Fruit fly (Drosophila melanogaster): ENCODE data around the gene IFT57.

The IFT57 gene

DNA sequence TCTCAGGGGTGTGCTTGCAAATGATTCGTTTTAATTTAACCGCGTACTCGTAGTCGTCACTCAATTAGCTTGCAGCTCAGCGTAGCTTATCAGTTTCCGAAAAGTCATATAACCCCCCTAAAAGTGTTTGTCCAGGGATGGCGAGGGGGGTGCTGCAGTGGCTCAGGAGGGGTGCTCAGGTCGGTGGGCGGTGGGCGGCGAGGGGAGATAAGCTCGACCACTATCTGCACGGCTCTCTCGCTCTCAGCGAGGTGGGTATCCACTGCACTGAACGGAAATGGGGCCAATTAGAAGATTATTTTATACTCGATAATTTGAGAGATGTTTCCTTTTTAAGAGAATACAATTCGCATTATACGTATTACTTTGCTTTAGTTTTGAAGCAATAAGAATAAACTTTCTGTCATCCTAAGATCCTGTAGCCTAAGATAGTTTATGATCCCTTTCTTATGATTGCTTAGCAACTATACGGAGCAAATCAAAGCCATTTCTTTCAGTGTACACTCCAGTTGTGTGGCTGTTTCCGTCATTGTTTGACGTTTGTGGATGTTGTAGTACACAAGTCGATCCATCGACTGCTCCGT lies 42.7 kb downstream of the IFT57 start (continued):
- peak; percentile 56 for TF ChIP-seq CG8924 (tag; optimal IDR thresholded peaks at IDR 0.05)
- TF ChIP-seq phol (tag; optimal IDR thresholded peaks at IDR 0.05) = peak; percentile 83
- no peak for TF ChIP-seq mld (GFP tag; IDR thresholded peaks at IDR 0.05; ENCODE audit: partially characterized antibody)
- TF ChIP-seq CG4360 (GFP tag; IDR thresholded peaks at IDR 0.05) = no peak
- TF ChIP-seq maf-S (GFP tag; optimal IDR thresholded peaks at IDR 0.05) = peak; percentile 45
- TF ChIP-seq CG6689 (GFP tag; IDR thresholded peaks at IDR 0.05) = peak; percentile 69
- no peak for TF ChIP-seq dm (GFP tag; optimal IDR thresholded peaks at IDR 0.05)
- no peak for TF ChIP-seq knrl (GFP tag; IDR thresholded peaks at IDR 0.05; ENCODE audit: partially characterized antibody)
- TF ChIP-seq CG18011 (GFP tag; optimal IDR thresholded peaks at IDR 0.05) = no peak
- TF ChIP-seq CG10267 (tag; optimal IDR thresholded peaks at IDR 0.05) = peak; percentile 27
- peak; percentile 64; the same call in 1 of the 2 replicates for TF ChIP-seq CG14014 (GFP tag; IDR thresholded peaks at IDR 0.05)
- TF ChIP-seq CG3407 (GFP tag; optimal IDR thresholded peaks at IDR 0.05) = peak; percentile 11
- peak in 1 of 2 experiments; percentile 95 for TF ChIP-seq eve (GFP tag; optimal IDR thresholded peaks at IDR 0.05)
- TF ChIP-seq tap (tag; optimal IDR thresholded peaks at IDR 0.05) = peak; percentile 77
- peak; percentile 77 for TF ChIP-seq Xrp1 (GFP tag; IDR thresholded peaks at IDR 0.05)
- peak; percentile 88 for TF ChIP-seq nmo (GFP tag; optimal IDR thresholded peaks at IDR 0.05)
- TF ChIP-seq CG8290 (GFP tag; optimal IDR thresholded peaks at IDR 0.05) = no peak
- TF ChIP-seq CG8290 (tag; optimal IDR thresholded peaks at IDR 0.05) = peak in 1 of 2 experiments; percentile 35
- no peak for TF ChIP-seq pita (GFP tag; optimal IDR thresholded peaks at IDR 0.05)
- TF ChIP-seq CG18599 (GFP tag; optimal IDR thresholded peaks at IDR 0.05) = peak; percentile 59
- no peak for TF ChIP-seq Neu2 (GFP tag; optimal IDR thresholded peaks at IDR 0.05; ENCODE audit: borderline replicate concordance)
- TF ChIP-seq Taf1 (GFP tag; IDR thresholded peaks at IDR 0.05) = no peak; the same call in 1 of the 2 replicates
- TF ChIP-seq Sry-β (GFP tag; optimal IDR thresholded peaks at IDR 0.05) = no peak
- peak; percentile 75 for TF ChIP-seq lmd (GFP tag; IDR thresholded peaks at IDR 0.05)
- TF ChIP-seq sug (tag; optimal IDR thresholded peaks at IDR 0.05) = peak; percentile 93
- no peak for TF ChIP-seq p53 (GFP tag; optimal IDR thresholded peaks at IDR 0.05)
- peak; percentile 74 for TF ChIP-seq CG4820 (GFP tag; optimal IDR thresholded peaks at IDR 0.05)
- peak; percentile 13 for TF ChIP-seq twi (tag; optimal IDR thresholded peaks at IDR 0.05)
- TF ChIP-seq CG10321 (GFP tag; IDR thresholded peaks at IDR 0.05) = no peak
- TF ChIP-seq repo (GFP tag; optimal IDR thresholded peaks at IDR 0.05) = peak; percentile 25
- peak; percentile 62 for TF ChIP-seq CG30403 (GFP tag; optimal IDR thresholded peaks at IDR 0.05)
- no peak for TF ChIP-seq caup (GFP tag; optimal IDR thresholded peaks at IDR 0.05; ENCODE audit: severe bottlenecking)
- no peak for TF ChIP-seq CG12744 (GFP tag; optimal IDR thresholded peaks at IDR 0.05)
- peak; percentile 46 for TF ChIP-seq CG5245 (GFP tag; optimal IDR thresholded peaks at IDR 0.05)
- no peak for TF ChIP-seq ato (GFP tag; IDR thresholded peaks at IDR 0.05; ENCODE audit: partially characterized antibody)
- peak; percentile 39; the same call in 2 of the 3 replicates for TF ChIP-seq B-H1 (GFP tag; IDR thresholded peaks at IDR 0.05)
- TF ChIP-seq pnt (GFP tag; optimal IDR thresholded peaks at IDR 0.05) = peak; percentile 56
- peak; percentile 77 for TF ChIP-seq CG12391 (tag; optimal IDR thresholded peaks at IDR 0.05)
- no peak for TF ChIP-seq stwl (tag; optimal IDR thresholded peaks at IDR 0.05)
- no peak for TF ChIP-seq Dip2 (GFP tag; IDR thresholded peaks at IDR 0.05)
- peak; percentile 62 for TF ChIP-seq ind (GFP tag; optimal IDR thresholded peaks at IDR 0.05)
- TF ChIP-seq CG15011 (GFP tag; optimal IDR thresholded peaks at IDR 0.05) = peak; percentile 39
- peak; percentile 61 for TF ChIP-seq stc (GFP tag; IDR thresholded peaks at IDR 0.05)
- TF ChIP-seq CG11696 (GFP tag; IDR thresholded peaks at IDR 0.05) = no peak
- TF ChIP-seq NfI (GFP tag; optimal IDR thresholded peaks at IDR 0.05) = peak; percentile 66
- TF ChIP-seq CG18619 (GFP tag; optimal IDR thresholded peaks at IDR 0.05) = peak; percentile 34
- TF ChIP-seq row (GFP tag; IDR thresholded peaks at IDR 0.05) = peak; percentile 91
- TF ChIP-seq CG2120 (GFP tag; optimal IDR thresholded peaks at IDR 0.05) = peak; percentile 54
- no peak for TF ChIP-seq CG16863 (GFP tag; optimal IDR thresholded peaks at IDR 0.05)
- TF ChIP-seq luna (GFP tag; optimal IDR thresholded peaks at IDR 0.05) = no peak
- no peak for TF ChIP-seq CG15479 (GFP tag; optimal IDR thresholded peaks at IDR 0.05)
